Fruit fly (Drosophila melanogaster): Measurements from ENCODE around the gene bam.

- peak; percentile 21; the same call in 1 of the 2 replicates for TF ChIP-seq CG31441 (GFP tag; IDR thresholded peaks at IDR 0.05)
- TF ChIP-seq CG15269 (tag; optimal IDR thresholded peaks at IDR 0.05): no peak
- no peak for TF ChIP-seq tap (tag; optimal IDR thresholded peaks at IDR 0.05)
- TF ChIP-seq abd-A (tag; optimal IDR thresholded peaks at IDR 0.05): no peak
- TF ChIP-seq NC2β (GFP tag; optimal IDR thresholded peaks at IDR 0.05): no peak
- TF ChIP-seq Sox100B (GFP tag; optimal IDR thresholded peaks at IDR 0.05): peak; percentile 16
- no peak for TF ChIP-seq CG13123 (GFP tag; optimal IDR thresholded peaks at IDR 0.05)
Measured at dm6 chr3R:25215123-25215522, 29.8 kb downstream of the bam start, which contains the start of gene Saysd1.
